Fruit fly (Drosophila melanogaster) whole organism, wandering third instar larva: ENCODE data around the gene CG33791.

Experiments used
- Abd-B ChIP-seq: fragments of >200 bp; optimal IDR thresholded peaks from 2 replicates; lab custom pipeline; 2017; ENCODE audit warnings: missing biosample characterization, missing genetic modification characterization
- CG32264 ChIP-seq: fragments of 200-800 bp; sonication (Bioruptor generic); optimal IDR thresholded peaks from 2 replicates; lab custom pipeline; 2016; ENCODE audit warnings: missing biosample characterization, missing genetic modification characterization
- CG9705 ChIP-seq: fragments of 200-800 bp; sonication (Bioruptor generic); optimal IDR thresholded peaks from 2 replicates; lab custom pipeline; 2018; ENCODE audit warnings: missing biosample characterization, mild to moderate bottlenecking, missing genetic modification characterization
- CrebA ChIP-seq: fragments of 200-800 bp; sonication (Bioruptor generic); optimal IDR thresholded peaks from 2 replicates; lab custom pipeline; 2016; ENCODE audit warnings: missing biosample characterization, mild to moderate bottlenecking, missing genetic modification characterization, borderline replicate concordance
- Dfd ChIP-seq: fragments of >200 bp; optimal IDR thresholded peaks from 2 replicates; lab custom pipeline; 2017; ENCODE audit warnings: missing biosample characterization, missing genetic modification characterization
- Dif ChIP-seq: fragments of 200-275, 200-300 bp; sonication (Bioruptor generic); optimal IDR thresholded peaks from 2 replicates; lab custom pipeline; 2018; ENCODE audit warnings: missing biosample characterization, missing genetic modification characterization; ENCODE audit not compliant: partially characterized antibody
- GATAd ChIP-seq: sonication (Bioruptor generic); optimal IDR thresholded peaks from 2 replicates; lab custom pipeline; 2016; ENCODE audit warnings: missing biosample characterization, missing genetic modification characterization
- HLH106 ChIP-seq: fragments of 200-800 bp; optimal IDR thresholded peaks from 3 replicates; lab custom pipeline; 2019; ENCODE audit warnings: missing biosample characterization, mild to moderate bottlenecking, missing genetic modification characterization, moderate library complexity
- Hnf4 ChIP-seq: fragments of 200-800 bp; sonication (Bioruptor generic); optimal IDR thresholded peaks from 2 replicates; lab custom pipeline; 2016; ENCODE audit warnings: missing biosample characterization, mild to moderate bottlenecking, missing genetic modification characterization
- Hr78 ChIP-seq: fragments of >200 bp; optimal IDR thresholded peaks from 2 replicates; lab custom pipeline; 2017; ENCODE audit warnings: missing biosample characterization, missing genetic modification characterization
- Hr83 ChIP-seq: fragments of 200-300 bp; sonication (Bioruptor generic); optimal IDR thresholded peaks from 2 replicates; lab custom pipeline; 2016; ENCODE audit warnings: missing biosample characterization, mild to moderate bottlenecking, missing genetic modification characterization, moderate library complexity; ENCODE audit not compliant: poor library complexity, severe bottlenecking
- Jra ChIP-seq: sonication (Bioruptor generic); optimal IDR thresholded peaks from 2 replicates; lab custom pipeline; 2016; ENCODE audit warnings: missing biosample characterization, missing genetic modification characterization
- Mio ChIP-seq: sonication (Bioruptor generic); optimal IDR thresholded peaks from 2 replicates; lab custom pipeline; 2016; ENCODE audit warnings: missing biosample characterization, missing genetic modification characterization
- Myc ChIP-seq: fragments of >200 bp; optimal IDR thresholded peaks from 2 replicates; lab custom pipeline; 2017
- N ChIP-seq: fragments of >200 bp; optimal IDR thresholded peaks from 2 replicates; lab custom pipeline; 2018; ENCODE audit warnings: missing biosample characterization, missing external identifiers, missing genetic modification characterization
- OdsH ChIP-seq: fragments of 200-800 bp; sonication (Bioruptor generic); optimal IDR thresholded peaks from 2 replicates; lab custom pipeline; 2016; ENCODE audit warnings: missing biosample characterization, mild to moderate bottlenecking, missing genetic modification characterization
- Rel ChIP-seq, 2 experiments: fragments of 200-800 bp; sonication (Bioruptor generic) in 1 of 2; optimal IDR thresholded peaks; 2 replicates in 1 of 2; 3 replicates in 1 of 2; lab custom pipeline; 2016 to 2019; ENCODE audit warnings: mild to moderate bottlenecking in 2 of 2, missing biosample characterization in 2 of 2, missing genetic modification characterization in 2 of 2, moderate library complexity in 1 of 2
- Sp1 ChIP-seq: fragments of 200-800 bp; sonication (Bioruptor generic); optimal IDR thresholded peaks from 3 replicates; lab custom pipeline; 2019; ENCODE audit warnings: missing biosample characterization, mild to moderate bottlenecking, missing genetic modification characterization, moderate library complexity
- Vsx2 ChIP-seq: fragments of 200-300, 225-300 bp; sonication (Bioruptor generic); optimal IDR thresholded peaks from 2 replicates; lab custom pipeline; 2018; ENCODE audit warnings: missing biosample characterization, missing genetic modification characterization; ENCODE audit not compliant: partially characterized antibody
- br ChIP-seq: fragments of 200-800 bp; sonication (Bioruptor generic); optimal IDR thresholded peaks from 2 replicates; lab custom pipeline; 2016; ENCODE audit warnings: missing biosample characterization, missing genetic modification characterization
- brk ChIP-seq: fragments of 200-800 bp; sonication (Bioruptor generic); optimal IDR thresholded peaks from 2 replicates; lab custom pipeline; 2016; ENCODE audit warnings: missing biosample characterization, mild to moderate bottlenecking, missing genetic modification characterization
- dl ChIP-seq, 2 experiments: fragments of 175-275, 200-275 bp in 1 of 2; fragments of 200-275 bp in 1 of 2; sonication (Bioruptor generic); optimal IDR thresholded peaks; lab custom pipeline; 2018; ENCODE audit warnings: mild to moderate bottlenecking in 2 of 2, missing biosample characterization in 2 of 2, missing genetic modification characterization in 2 of 2, moderate library complexity in 2 of 2; ENCODE audit not compliant: partially characterized antibody in 2 of 2, insufficient read depth in 1 of 2
- dmrt93B ChIP-seq: fragments of 200-800 bp; sonication (Bioruptor generic); optimal IDR thresholded peaks from 2 replicates; lab custom pipeline; 2018; ENCODE audit warnings: missing biosample characterization, mild to moderate bottlenecking, missing genetic modification characterization
- dsf ChIP-seq: sonication (Bioruptor generic); optimal IDR thresholded peaks from 2 replicates; lab custom pipeline; 2016; ENCODE audit warnings: missing biosample characterization, missing genetic modification characterization, borderline replicate concordance
- ey ChIP-seq: fragments of 200-800 bp; sonication (Bioruptor generic); optimal IDR thresholded peaks from 2 replicates; lab custom pipeline; 2016; ENCODE audit warnings: missing biosample characterization, missing genetic modification characterization
- foxo ChIP-seq, 2 experiments: fragments of 200-800 bp; sonication (Bioruptor generic); optimal IDR thresholded peaks; 2 replicates in 1 of 2; 3 replicates in 1 of 2; lab custom pipeline; 2016 to 2017; ENCODE audit warnings: missing biosample characterization in 2 of 2, missing genetic modification characterization in 2 of 2
- fru ChIP-seq: fragments of 200-800 bp; sonication (Bioruptor generic); optimal IDR thresholded peaks from 3 replicates; lab custom pipeline; 2016; ENCODE audit warnings: missing biosample characterization, mild to moderate bottlenecking, missing genetic modification characterization
- h ChIP-seq: fragments of 200-800 bp; sonication (Bioruptor generic); optimal IDR thresholded peaks from 3 replicates; lab custom pipeline; 2016; ENCODE audit warnings: missing biosample characterization, mild to moderate bottlenecking, missing genetic modification characterization
- jim ChIP-seq: fragments of 175-275, 200-325 bp; sonication (Bioruptor generic); optimal IDR thresholded peaks from 2 replicates; lab custom pipeline; 2016; ENCODE audit warnings: missing biosample characterization, mild to moderate bottlenecking, missing genetic modification characterization
- lola ChIP-seq: fragments of >200 bp; optimal IDR thresholded peaks from 2 replicates; lab custom pipeline; 2017; ENCODE audit warnings: missing biosample characterization, missing genetic modification characterization
- pan ChIP-seq: fragments of >200 bp; optimal IDR thresholded peaks from 2 replicates; lab custom pipeline; 2017
- psq ChIP-seq: fragments of 200-800 bp; sonication (Bioruptor generic); optimal IDR thresholded peaks from 3 replicates; lab custom pipeline; 2017; ENCODE audit warnings: missing biosample characterization, mild to moderate bottlenecking, missing genetic modification characterization, moderate library complexity
- rgr ChIP-seq: fragments of 200-800 bp; sonication (Bioruptor generic); optimal IDR thresholded peaks from 3 replicates; lab custom pipeline; 2016; ENCODE audit warnings: missing biosample characterization, mild to moderate bottlenecking, missing genetic modification characterization
- sage ChIP-seq: fragments of 200-800 bp; sonication (Bioruptor generic); optimal IDR thresholded peaks from 2 replicates; lab custom pipeline; 2016; ENCODE audit warnings: missing biosample characterization, mild to moderate bottlenecking, missing genetic modification characterization
- sv ChIP-seq: fragments of 200-800 bp; sonication (Bioruptor generic); optimal IDR thresholded peaks from 3 replicates; lab custom pipeline; 2016; ENCODE audit warnings: missing biosample characterization, missing genetic modification characterization
- tai ChIP-seq: sonication (Bioruptor generic); optimal IDR thresholded peaks from 2 replicates; lab custom pipeline; 2016; ENCODE audit warnings: missing biosample characterization, missing genetic modification characterization
- usp ChIP-seq: fragments of >200 bp; optimal IDR thresholded peaks from 2 replicates; lab custom pipeline; 2017; ENCODE audit warnings: missing biosample characterization, missing genetic modification characterization
- woc ChIP-seq: sonication (Bioruptor generic); optimal IDR thresholded peaks from 2 replicates; lab custom pipeline; 2016; ENCODE audit warnings: missing biosample characterization, mild to moderate bottlenecking, missing genetic modification characterization

The CG33791 gene

DNA sequence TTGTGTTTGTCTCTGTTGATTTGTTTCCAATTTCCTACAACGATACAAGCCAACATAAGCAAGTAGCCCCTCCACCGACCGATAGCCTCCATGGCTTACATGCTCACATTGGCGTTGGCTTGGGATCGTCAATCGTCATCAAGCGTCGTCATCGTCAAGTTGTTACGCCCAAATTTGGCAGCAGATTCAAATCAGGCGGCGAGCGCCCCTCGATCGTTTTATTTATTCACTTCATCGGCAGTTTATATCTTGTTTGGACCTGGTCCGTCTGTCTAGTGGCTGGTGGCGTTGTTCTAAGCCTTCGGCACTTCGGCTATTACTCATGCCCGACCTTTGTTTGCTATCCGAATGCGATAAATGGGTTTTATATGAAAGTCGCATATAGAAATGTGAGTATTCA is 12.6 kb upstream of the CG33791 start:
- TF ChIP-seq woc (GFP tag; lab: Kevin White, UChicago) = no peak
- TF ChIP-seq Abd-B (GFP tag; lab: Kevin White, UChicago) = no peak
- TF ChIP-seq CG9705 (GFP tag; lab: Kevin White, UChicago) = no peak
- TF ChIP-seq dsf = no peak
- no peak for TF ChIP-seq Hr83 (GFP tag; lab: Kevin White, UChicago)
- no peak for TF ChIP-seq HLH106
- TF ChIP-seq ey = no peak
- no peak for TF ChIP-seq sage (GFP tag; lab: Kevin White, UChicago)
- TF ChIP-seq foxo (GFP tag; optimal IDR thresholded peaks at IDR 0.05; lab: Kevin White, UChicago) = no peak
- TF ChIP-seq h = no peak
- TF ChIP-seq Hr78 = no peak
- TF ChIP-seq Dif (GFP tag; lab: Kevin White, UChicago) = no peak
- TF ChIP-seq lola = no peak
- TF ChIP-seq Dfd (GFP tag; lab: Kevin White, UChicago) = no peak
- no peak for TF ChIP-seq tai (GFP tag; lab: Kevin White, UChicago)
- TF ChIP-seq rgr = no peak
- TF ChIP-seq Hnf4 (GFP tag; lab: Kevin White, UChicago) = no peak
- no peak for TF ChIP-seq psq (GFP tag; lab: Kevin White, UChicago)
- TF ChIP-seq CrebA = no peak
- TF ChIP-seq Mio (GFP tag; lab: Kevin White, UChicago) = no peak

DNA sequence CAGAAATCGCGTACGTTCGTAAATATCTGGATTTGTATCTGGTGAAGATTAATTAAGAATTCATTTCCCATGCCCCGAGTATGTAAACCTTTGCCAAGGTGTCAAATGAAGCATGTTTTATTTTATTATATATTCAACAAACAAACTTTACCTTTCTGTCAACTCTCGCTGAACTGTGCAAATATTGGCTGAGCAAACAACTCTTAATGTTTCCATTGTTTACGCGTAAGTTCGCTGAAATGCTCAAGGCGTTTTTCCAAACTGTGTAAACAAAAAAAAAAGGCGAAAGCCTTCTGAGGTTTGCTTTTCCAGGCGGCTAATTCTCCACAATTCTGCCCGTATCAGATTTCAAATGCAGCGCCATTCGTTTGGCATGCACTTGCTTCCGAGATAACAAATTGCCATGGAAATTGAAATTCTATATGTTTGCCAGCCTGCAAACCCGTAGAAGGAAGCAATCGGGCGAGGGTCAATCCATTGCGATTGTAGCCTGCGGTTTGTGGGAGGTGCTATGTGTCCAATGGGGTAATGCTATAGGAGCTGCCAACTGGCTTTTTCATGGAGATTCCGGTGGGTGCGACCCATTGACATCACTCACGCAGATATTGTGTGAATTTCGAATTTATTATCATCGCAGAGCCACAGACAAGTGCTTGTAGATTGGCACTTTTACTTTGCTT is 10.9 kb upstream of the CG33791 start:
- TF ChIP-seq jim = peak; percentile 98
- peak; percentile 95 for TF ChIP-seq psq (GFP tag; lab: Kevin White, UChicago)
- TF ChIP-seq lola = no peak
- TF ChIP-seq OdsH = peak; percentile 99
- TF ChIP-seq rgr = peak; percentile 99
- TF ChIP-seq sv (GFP tag; lab: Kevin White, UChicago) = peak; percentile 60
- peak; percentile 93 for TF ChIP-seq Mio (GFP tag; lab: Kevin White, UChicago)
- TF ChIP-seq ey = peak; percentile 91
- no peak for TF ChIP-seq Dfd (GFP tag; lab: Kevin White, UChicago)
- peak; percentile 97 for TF ChIP-seq dsf
- peak; percentile 94 for TF ChIP-seq GATAd (GFP tag; lab: Kevin White, UChicago)
- TF ChIP-seq Myc (lab: Kevin White, UChicago) = no peak
- TF ChIP-seq CrebA = no peak
- TF ChIP-seq HLH106 = peak; percentile 89
- no peak for TF ChIP-seq N (GFP tag; lab: Kevin White, UChicago)
- TF ChIP-seq Vsx2 (GFP tag; lab: Kevin White, UChicago) = no peak
- TF ChIP-seq foxo (GFP tag; optimal IDR thresholded peaks at IDR 0.05; lab: Kevin White, UChicago) = peak; percentile 90 to 97
- TF ChIP-seq Hr78 = no peak
- TF ChIP-seq h = peak; percentile 99
- TF ChIP-seq Rel (GFP tag; optimal IDR thresholded peaks at IDR 0.05; lab: Kevin White, UChicago) = peak; percentile 82
- peak; percentile 84 for TF ChIP-seq Rel (tag; optimal IDR thresholded peaks at IDR 0.05; lab: Kevin White, UChicago)
- no peak for TF ChIP-seq Abd-B (GFP tag; lab: Kevin White, UChicago)
- TF ChIP-seq pan (lab: Kevin White, UChicago) = no peak
- TF ChIP-seq brk (GFP tag; lab: Kevin White, UChicago) = no peak
- TF ChIP-seq CG9705 (GFP tag; lab: Kevin White, UChicago) = peak; percentile 95
- TF ChIP-seq dmrt93B = peak; percentile 92
- TF ChIP-seq dl (GFP tag; optimal IDR thresholded peaks at IDR 0.05; lab: Kevin White, UChicago; ENCODE audit: insufficient read depth in 1 of 2, partially characterized antibody in 2 of 2) = no peak
- TF ChIP-seq Hr83 (GFP tag; lab: Kevin White, UChicago) = peak; percentile 100
- no peak for TF ChIP-seq tai (GFP tag; lab: Kevin White, UChicago)
- peak; percentile 97 for TF ChIP-seq CG32264
- TF ChIP-seq woc (GFP tag; lab: Kevin White, UChicago) = peak; percentile 86
- TF ChIP-seq Hnf4 (GFP tag; lab: Kevin White, UChicago) = peak; percentile 99
- peak; percentile 98 for TF ChIP-seq Jra (GFP tag; lab: Kevin White, UChicago)
- peak; percentile 96 for TF ChIP-seq sage (GFP tag; lab: Kevin White, UChicago)
- TF ChIP-seq br (GFP tag; lab: Kevin White, UChicago) = peak; percentile 98
- no peak for TF ChIP-seq Dif (GFP tag; lab: Kevin White, UChicago)
- TF ChIP-seq fru (GFP tag; lab: Kevin White, UChicago) = peak; percentile 97
- TF ChIP-seq usp (GFP tag; lab: Kevin White, UChicago) = no peak
- TF ChIP-seq Sp1 (GFP tag; lab: Kevin White, UChicago) = peak; percentile 97
